Fruit fly (Drosophila melanogaster): ENCODE measurements around the gene Arv1.

DNA sequence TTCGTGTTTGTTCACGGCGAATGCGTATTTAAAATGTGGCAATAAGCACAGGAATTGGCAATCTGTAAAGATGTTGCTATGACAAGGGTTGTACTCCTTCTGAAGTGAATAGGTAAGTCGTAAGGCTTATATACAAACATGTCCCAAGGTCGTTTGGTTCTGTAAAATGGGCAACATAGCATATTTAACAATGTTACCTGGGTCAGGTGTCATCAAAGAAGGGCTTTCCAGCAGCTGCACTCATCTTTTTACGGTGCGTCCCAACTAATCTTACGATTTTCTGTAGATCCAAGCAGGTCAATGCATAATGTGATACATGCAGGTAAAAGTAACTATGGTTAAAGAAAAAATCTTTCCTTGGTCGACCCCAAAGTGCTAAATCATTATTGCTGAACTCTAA lies 38.6 kb downstream of the Arv1 start, which contains the start of gene Neu2:
- TF ChIP-seq tj (GFP tag; optimal IDR thresholded peaks at IDR 0.05) = no peak
- no peak for TF ChIP-seq CG5204 (GFP tag; optimal IDR thresholded peaks at IDR 0.05)
- TF ChIP-seq Crg-1 (GFP tag; optimal IDR thresholded peaks at IDR 0.05) = no peak
- no peak for TF ChIP-seq toe (GFP tag; optimal IDR thresholded peaks at IDR 0.05)
